Worm (Caenorhabditis elegans) whole organism, dauer: ENCODE measurements around the gene rps-21.

Experiments used
- unc-62 ChIP-seq: sonication (generic microtip); optimal IDR thresholded peaks from 2 replicates; lab custom pipeline; 2017; ENCODE audit warnings: missing biosample characterization, missing genetic modification reagents, missing genetic modification characterization

rps-21 gene

ce11 chrIII:7189581-7190128, at the start of gene rps-21:
TSS of gene rps-21 (minus strand) at chrIII:7189631.
- TF ChIP-seq unc-62: no peak

- no peak for TF ChIP-seq unc-62
Observed at ce11 chrIII:7238727-7239126, 49.3 kb upstream of the rps-21 start, which contains the start of gene pars-1. TSS of gene pars-1 (plus strand) at chrIII:7239027.

- TF ChIP-seq unc-62: no peak
Observed at ce11 chrIII:7234148-7234547, 44.7 kb upstream of the rps-21 start, which contains the start of gene ndus-8. TSS of gene ndus-8 (minus strand) at chrIII:7234202.

ce11 chrIII:7232782-7233181, 43.4 kb upstream of the rps-21 start, which contains the start of gene adr-2:
TSS of gene adr-2 (minus strand) at chrIII:7232882.
- no peak for TF ChIP-seq unc-62

ce11 chrIII:7230841-7231240, 41.4 kb upstream of the rps-21 start, which contains the start of gene R151.10:
TSS of gene R151.10 (minus strand) at chrIII:7230941.
- TF ChIP-seq unc-62: no peak

- TF ChIP-seq unc-62: no peak
Observed at ce11 chrIII:7229687-7230086, 40.3 kb upstream of the rps-21 start, which contains the start of gene R151.8. TSS of gene R151.8 (minus strand) at chrIII:7229787.

ce11 chrIII:7226607-7227006, 37.2 kb upstream of the rps-21 start, which contains the start of gene hsp-75:
TSS of gene hsp-75 (minus strand) at chrIII:7226707.
- no peak for TF ChIP-seq unc-62

ce11 chrIII:7223029-7223428, 33.6 kb upstream of the rps-21 start, which contains the start of gene der-2:
TSS of gene der-2 (minus strand) at chrIII:7223129.
- no peak for TF ChIP-seq unc-62

- TF ChIP-seq unc-62: no peak
Observed at ce11 chrIII:7221103-7221502, 31.7 kb upstream of the rps-21 start.

ce11 chrIII:7216924-7217521, 27.6 kb upstream of the rps-21 start:
- no peak for TF ChIP-seq unc-62

ce11 chrIII:7216226-7216625, 26.8 kb upstream of the rps-21 start, which contains the start of gene R151.1:
TSS of gene R151.1 (plus strand) at chrIII:7216526.
- no peak for TF ChIP-seq unc-62

- TF ChIP-seq unc-62: no peak
Observed at ce11 chrIII:7215532-7215931, 26.1 kb upstream of the rps-21 start.

ce11 chrIII:7212028-7212427, 22.6 kb upstream of the rps-21 start:
- no peak for TF ChIP-seq unc-62

ce11 chrIII:7210486-7210885, 21.1 kb upstream of the rps-21 start:
- TF ChIP-seq unc-62: no peak

ce11 chrIII:7209721-7210120, 20.3 kb upstream of the rps-21 start, which contains the start of gene R151.2:
TSS of gene R151.2 (plus strand) at chrIII:7209967.
- TF ChIP-seq unc-62: no peak

- no peak for TF ChIP-seq unc-62
Observed at ce11 chrIII:7207903-7208497, 18.6 kb upstream of the rps-21 start, which contains the start of gene rpl-6. TSS of gene rpl-6 (plus strand) at chrIII:7208447.

- no peak for TF ChIP-seq unc-62
Observed at ce11 chrIII:7203130-7203775, 13.8 kb upstream of the rps-21 start.
